Fruit fly (Drosophila melanogaster): Measurements from ENCODE around the gene CycT.

The CycT gene

DNA sequence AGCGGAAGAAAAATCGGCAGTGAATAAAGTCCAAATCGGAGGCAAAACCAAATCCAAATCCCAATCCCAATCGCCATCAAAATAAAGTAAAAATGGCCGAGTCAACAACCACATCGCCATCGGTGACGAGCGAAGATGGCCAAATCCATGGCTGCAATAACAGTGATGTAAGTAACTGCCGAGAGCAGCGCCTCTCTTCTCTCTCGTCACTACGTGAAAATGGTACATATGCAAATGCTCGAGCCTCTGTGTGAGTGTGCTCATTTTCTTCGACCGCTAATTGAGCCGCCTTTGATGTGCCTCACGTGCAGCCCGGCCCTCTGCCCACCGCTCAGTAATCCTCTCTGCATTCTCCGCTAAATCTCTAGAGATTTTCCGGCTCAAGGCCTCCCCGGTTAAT lies 23.2 kb downstream of the CycT start (continued):
- TF ChIP-seq lmd (GFP tag; IDR thresholded peaks at IDR 0.05) (no peak), Trl (optimal IDR thresholded peaks at IDR 0.05) (peak; percentile 23 to 29), Trl (GFP tag; optimal IDR thresholded peaks at IDR 0.05) (no peak), slou (GFP tag; optimal IDR thresholded peaks at IDR 0.05) (no peak), CG10654 (GFP tag; optimal IDR thresholded peaks at IDR 0.05) (no peak), row (GFP tag; IDR thresholded peaks at IDR 0.05) (no peak), CG3281 (GFP tag; optimal IDR thresholded peaks at IDR 0.05) (no peak), CG10431 (GFP tag; optimal IDR thresholded peaks at IDR 0.05) (no peak), CG14965 (GFP tag; optimal IDR thresholded peaks at IDR 0.05; ENCODE audit: borderline replicate concordance) (no peak), CG11247 (GFP tag; IDR thresholded peaks at IDR 0.05) (0 out of 2 replicates have a peak, but pooled peaks have one; percentile 18), hkb (optimal IDR thresholded peaks at IDR 0.05) (no peak), hkb (GFP tag; IDR thresholded peaks at IDR 0.05) (no peak), fru (optimal IDR thresholded peaks at IDR 0.05) (no peak)

DNA sequence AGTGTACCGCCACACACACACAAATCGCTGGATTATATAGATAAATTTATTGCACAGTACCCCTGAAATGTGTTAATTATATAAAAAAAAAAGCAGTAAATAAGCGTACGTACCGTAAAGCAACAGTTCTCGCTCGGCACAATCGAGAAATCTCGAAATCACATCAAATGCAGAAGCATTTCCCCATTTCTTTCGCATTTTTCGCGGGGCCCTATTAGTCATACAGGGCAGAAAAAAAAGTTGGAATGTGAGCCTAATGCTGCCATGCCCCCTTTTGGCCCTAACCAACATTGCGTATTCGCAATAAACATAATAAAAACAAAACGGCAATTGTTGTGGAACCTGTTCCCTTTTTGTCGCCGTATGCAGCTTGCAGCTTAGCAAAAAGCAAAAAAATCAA lies 23.8 kb downstream of the CycT start:
- TF ChIP-seq CG34422 (GFP tag; IDR thresholded peaks at IDR 0.05), result no peak

DNA sequence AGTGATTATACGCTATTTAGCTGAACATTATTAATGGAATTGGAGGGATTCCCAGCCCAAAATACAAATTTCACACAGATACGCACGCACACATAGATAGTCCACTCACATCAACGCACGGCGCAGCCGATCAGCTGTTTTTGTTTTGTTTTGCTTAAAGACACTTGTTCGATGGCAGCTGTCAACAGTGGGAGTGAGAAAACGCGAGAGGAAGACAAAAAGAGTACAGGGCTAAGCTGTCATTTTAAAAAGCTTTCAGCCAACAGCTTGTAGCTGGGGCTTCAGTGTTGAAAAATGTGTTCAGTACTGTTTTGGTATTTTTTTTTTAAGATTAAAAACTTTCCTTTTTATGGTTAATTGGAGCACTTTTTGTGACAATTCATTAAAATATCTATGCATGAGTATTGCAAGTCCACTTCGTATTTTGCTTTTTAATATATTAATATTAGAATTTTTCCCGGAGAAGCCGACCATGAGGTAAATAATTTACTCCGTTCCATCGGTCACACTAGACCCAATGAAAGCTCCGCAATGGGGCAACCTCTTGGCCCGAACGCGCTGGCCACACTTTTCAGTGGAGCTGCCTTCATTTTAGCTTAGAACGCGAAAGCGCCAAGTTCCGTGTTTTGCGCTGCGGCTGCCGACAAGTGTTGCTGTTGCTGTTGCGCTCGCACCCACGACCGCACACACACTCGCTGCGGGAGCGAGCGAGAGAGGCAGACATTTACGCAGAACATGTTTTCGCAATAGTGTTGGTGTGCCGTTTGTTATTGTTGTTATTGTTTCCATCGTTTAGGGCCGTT lies 24.5 kb downstream of the CycT start:
- no peak for TF ChIP-seq Mrtf (GFP tag; IDR thresholded peaks at IDR 0.05)
- peak; percentile 1 for TF ChIP-seq CG10209 (GFP tag; optimal IDR thresholded peaks at IDR 0.05)
- peak; percentile 62 for TF ChIP-seq CG18599 (GFP tag; optimal IDR thresholded peaks at IDR 0.05)
- peak; percentile 79 for TF ChIP-seq Hmr (GFP tag; optimal IDR thresholded peaks at IDR 0.05)
- no peak for TF ChIP-seq dan (GFP tag; IDR thresholded peaks at IDR 0.05)
- no peak for TF ChIP-seq ro (GFP tag; IDR thresholded peaks at IDR 0.05)
- TF ChIP-seq trh (GFP tag; optimal IDR thresholded peaks at IDR 0.05), result peak; percentile 48
- TF ChIP-seq dpn (GFP tag; optimal IDR thresholded peaks at IDR 0.05), result peak; percentile 56 to 60
- TF ChIP-seq pan (optimal IDR thresholded peaks at IDR 0.05), result no peak
- TF ChIP-seq pan (GFP tag; optimal IDR thresholded peaks at IDR 0.05 in 1 of 2, IDR thresholded peaks at IDR 0.05 in 1 of 2), result peak in 1 of 2 experiments; percentile 66
- TF ChIP-seq yki (optimal IDR thresholded peaks at IDR 0.05), result no peak
- no peak for TF ChIP-seq pum (GFP tag; optimal IDR thresholded peaks at IDR 0.05)
- TF ChIP-seq CG8944 (GFP tag; optimal IDR thresholded peaks at IDR 0.05), result no peak
- peak; percentile 52 for TF ChIP-seq tna (GFP tag; IDR thresholded peaks at IDR 0.05; ENCODE audit: partially characterized antibody)
- TF ChIP-seq insv (GFP tag; optimal IDR thresholded peaks at IDR 0.05), result peak in 1 of 2 experiments; percentile 5
- peak; percentile 36 for TF ChIP-seq CG1602 (GFP tag; optimal IDR thresholded peaks at IDR 0.05)
- peak; percentile 52 to 56 for TF ChIP-seq Hr51 (GFP tag; optimal IDR thresholded peaks at IDR 0.05)
- TF ChIP-seq dm (GFP tag; optimal IDR thresholded peaks at IDR 0.05), result peak; percentile 2
- no peak for TF ChIP-seq Lpt (GFP tag; optimal IDR thresholded peaks at IDR 0.05)
- peak; percentile 12 for TF ChIP-seq CG5180 (GFP tag; optimal IDR thresholded peaks at IDR 0.05)
- peak; percentile 76 for TF ChIP-seq CG12769 (tag; optimal IDR thresholded peaks at IDR 0.05)
- peak; percentile 18; the same call in 1 of the 2 replicates for TF ChIP-seq CG4404 (GFP tag; IDR thresholded peaks at IDR 0.05)
- TF ChIP-seq zfh2 (GFP tag; optimal IDR thresholded peaks at IDR 0.05), result peak; percentile 47
- peak; percentile 57 for TF ChIP-seq sd (tag; optimal IDR thresholded peaks at IDR 0.05)
- peak; percentile 57 for TF ChIP-seq grau (tag; optimal IDR thresholded peaks at IDR 0.05)
- peak; percentile 53 for TF ChIP-seq MESR4 (GFP tag; optimal IDR thresholded peaks at IDR 0.05)
- no peak for TF ChIP-seq CG11695 (GFP tag; IDR thresholded peaks at IDR 0.05)
- peak; percentile 33 for TF ChIP-seq CG18619 (GFP tag; optimal IDR thresholded peaks at IDR 0.05)
- no peak for TF ChIP-seq B-H2 (GFP tag; optimal IDR thresholded peaks at IDR 0.05)
- no peak for TF ChIP-seq HLH4C (GFP tag; IDR thresholded peaks at IDR 0.05; ENCODE audit: partially characterized antibody)
- TF ChIP-seq slou (GFP tag; optimal IDR thresholded peaks at IDR 0.05), result peak; percentile 21
- TF ChIP-seq fd64A (GFP tag; optimal IDR thresholded peaks at IDR 0.05), result no peak
- peak; percentile 49 for TF ChIP-seq Max (GFP tag; optimal IDR thresholded peaks at IDR 0.05)
- TF ChIP-seq schlank (tag; optimal IDR thresholded peaks at IDR 0.05), result no peak
- TF ChIP-seq CG14014 (GFP tag; IDR thresholded peaks at IDR 0.05), result peak; percentile 48; the same call in 1 of the 2 replicates
